Fruit fly (Drosophila melanogaster) whole organism, embryonic: Measurements from ENCODE around the gene CG32032.

ENCODE experiments used
- Atf6 ChIP-seq: fragments of 200-800 bp; sonication (Bioruptor generic); IDR thresholded peaks from 2 replicates; pipeline ENCODE4 v1.3.6; 2022; ENCODE audit warnings: missing biosample characterization, missing genetic modification characterization
- CG1024 ChIP-seq: fragments of 200-800 bp; sonication (Bioruptor generic); IDR thresholded peaks from 2 replicates; pipeline ENCODE4 v1.3.6; 2022; ENCODE audit warnings: missing biosample characterization, missing genetic modification characterization
- CG11456 ChIP-seq: fragments of 200-800 bp; sonication (Bioruptor generic); IDR thresholded peaks from 3 replicates; pipeline ENCODE4 v1.3.6; 2022; ENCODE audit warnings: missing biosample characterization, missing genetic modification characterization
- CG12299 ChIP-seq: fragments of 200-800 bp; sonication (Bioruptor generic); optimal IDR thresholded peaks from 2 replicates; lab custom pipeline; 2018; ENCODE audit warnings: missing biosample characterization, mild to moderate bottlenecking, missing genetic modification characterization
- CG12659 ChIP-seq: fragments of 200-800 bp; sonication (Bioruptor generic); optimal IDR thresholded peaks from 3 replicates; lab custom pipeline; 2017; ENCODE audit warnings: mild to moderate bottlenecking, missing biosample characterization, missing genetic modification reagents, missing genetic modification characterization
- CG13123 ChIP-seq: fragments of 200-800 bp; sonication (Bioruptor generic); optimal IDR thresholded peaks from 2 replicates; lab custom pipeline; 2016; ENCODE audit warnings: missing biosample characterization, missing genetic modification characterization
- CG13775 ChIP-seq: fragments of 200-800 bp; sonication (Bioruptor generic); optimal IDR thresholded peaks from 3 replicates; lab custom pipeline; 2017; ENCODE audit warnings: missing biosample characterization, mild to moderate bottlenecking, missing genetic modification characterization
- CG1647 ChIP-seq: fragments of 200-800 bp; sonication (Bioruptor generic); optimal IDR thresholded peaks from 3 replicates; lab custom pipeline; 2016; ENCODE audit warnings: missing biosample characterization, missing genetic modification characterization
- CG17186 ChIP-seq: fragments of 200-800 bp; sonication (Bioruptor generic); optimal IDR thresholded peaks from 3 replicates; lab custom pipeline; 2017; ENCODE audit warnings: missing biosample characterization, missing genetic modification reagents, missing genetic modification characterization
- CG30431 ChIP-seq: fragments of 200-800 bp; sonication (Bioruptor generic); optimal IDR thresholded peaks from 2 replicates; lab custom pipeline; 2017; ENCODE audit warnings: missing biosample characterization, missing genetic modification characterization
- CG33213 ChIP-seq: fragments of 200-800 bp; sonication (Bioruptor generic); optimal IDR thresholded peaks from 3 replicates; lab custom pipeline; 2016; ENCODE audit warnings: missing biosample characterization, missing genetic modification characterization
- CG3838 ChIP-seq: fragments of 200-800 bp; sonication (Bioruptor generic); optimal IDR thresholded peaks from 3 replicates; lab custom pipeline; 2016; ENCODE audit warnings: missing biosample characterization, missing genetic modification characterization
- CG8290 ChIP-seq, 3 experiments: fragments of 200-800 bp; sonication (Bioruptor generic); optimal IDR thresholded peaks; 2 replicates each; lab custom pipeline; 2016 to 2019; ENCODE audit warnings: missing biosample characterization in 3 of 3, missing genetic modification characterization in 3 of 3, mild to moderate bottlenecking in 2 of 3, moderate library complexity in 1 of 3
- CG9215 ChIP-seq: fragments of 200-800 bp; sonication (Bioruptor generic); IDR thresholded peaks from 2 replicates; pipeline ENCODE4 v1.3.6; 2022; ENCODE audit warnings: missing biosample characterization, missing genetic modification characterization
- CG9932 ChIP-seq: fragments of 200-800 bp; sonication (Bioruptor generic); IDR thresholded peaks from 2 replicates; pipeline ENCODE4 v1.3.6; 2022; ENCODE audit warnings: missing biosample characterization, missing genetic modification characterization
- CHES-1-like ChIP-seq: fragments of 200-800 bp; sonication (Bioruptor generic); optimal IDR thresholded peaks from 2 replicates; lab custom pipeline; 2016; ENCODE audit warnings: missing biosample characterization, missing genetic modification characterization
- Doc3 ChIP-seq: fragments of 200-800 bp; sonication (Bioruptor generic); IDR thresholded peaks from 3 replicates; pipeline ENCODE4 v1.3.6; 2022; ENCODE audit warnings: missing biosample characterization, missing genetic modification characterization; ENCODE audit not compliant: partially characterized antibody
- Eip74EF ChIP-seq, 2 experiments: fragments of 200-800 bp in 1 of 2; fragments of >200 bp in 1 of 2; sonication (Bioruptor generic) in 1 of 2; optimal IDR thresholded peaks; 2 replicates each; lab custom pipeline; 2017 to 2019; ENCODE audit warnings: missing biosample characterization in 2 of 2, missing genetic modification characterization in 2 of 2, mild to moderate bottlenecking in 1 of 2, moderate library complexity in 1 of 2
- Ets97D ChIP-seq: fragments of 200-800 bp; sonication (Bioruptor generic); optimal IDR thresholded peaks from 3 replicates; lab custom pipeline; 2016; ENCODE audit warnings: missing biosample characterization, missing genetic modification characterization
- H2.0 ChIP-seq: fragments of 200-800 bp; sonication (Bioruptor generic); IDR thresholded peaks from 2 replicates; pipeline ENCODE4 v1.3.6; 2022; ENCODE audit warnings: missing biosample characterization, missing genetic modification characterization
- Hey ChIP-seq: fragments of 200-800 bp; sonication (Bioruptor generic); optimal IDR thresholded peaks from 3 replicates; lab custom pipeline; 2018; ENCODE audit warnings: missing biosample characterization, mild to moderate bottlenecking, missing genetic modification characterization
- HmgZ ChIP-seq: fragments of 200-800 bp; sonication (Bioruptor generic); optimal IDR thresholded peaks from 2 replicates; lab custom pipeline; 2018; ENCODE audit warnings: missing biosample characterization, mild to moderate bottlenecking, missing genetic modification characterization
- Jarid2 ChIP-seq: fragments of 200-800 bp; sonication (Bioruptor generic); optimal IDR thresholded peaks from 3 replicates; lab custom pipeline; 2017; ENCODE audit warnings: mild to moderate bottlenecking, missing biosample characterization, missing genetic modification reagents, missing genetic modification characterization
- Meics ChIP-seq: fragments of 200-800 bp; sonication (Bioruptor generic); optimal IDR thresholded peaks from 2 replicates; lab custom pipeline; 2017; ENCODE audit warnings: missing biosample characterization, mild to moderate bottlenecking, missing genetic modification characterization
- Mes4 ChIP-seq: fragments of 200-800 bp; sonication (Bioruptor generic); optimal IDR thresholded peaks from 2 replicates; lab custom pipeline; 2016; ENCODE audit warnings: missing biosample characterization, missing genetic modification characterization
- Myb ChIP-seq: fragments of 200-800 bp; sonication (Bioruptor generic); optimal IDR thresholded peaks from 2 replicates; lab custom pipeline; 2016; ENCODE audit warnings: missing biosample characterization, missing genetic modification characterization
- NC2β ChIP-seq: fragments of 200-800 bp; sonication (Bioruptor generic); optimal IDR thresholded peaks from 2 replicates; lab custom pipeline; 2016; ENCODE audit warnings: missing biosample characterization, missing genetic modification characterization
- Neu2 ChIP-seq: fragments of 200-800 bp; sonication (Bioruptor generic); optimal IDR thresholded peaks from 3 replicates; lab custom pipeline; 2016; ENCODE audit warnings: missing biosample characterization, missing genetic modification characterization, borderline replicate concordance
- Ravus ChIP-seq: fragments of 200-800 bp; sonication (Bioruptor generic); IDR thresholded peaks from 2 replicates; pipeline ENCODE4 v1.3.6; 2022; ENCODE audit warnings: missing biosample characterization, missing genetic modification characterization
- Spps ChIP-seq: fragments of 200-800 bp; sonication (Bioruptor generic); optimal IDR thresholded peaks from 2 replicates; lab custom pipeline; 2018; ENCODE audit warnings: missing biosample characterization, mild to moderate bottlenecking, missing genetic modification characterization
- ara ChIP-seq: fragments of 200-800 bp; sonication (Bioruptor generic); IDR thresholded peaks from 2 replicates; pipeline ENCODE4 v1.3.6; 2022; ENCODE audit warnings: missing biosample characterization, missing genetic modification characterization
- ase ChIP-seq: fragments of 200-800 bp; sonication (Bioruptor generic); IDR thresholded peaks from 3 replicates; pipeline ENCODE4 v1.3.6; 2022; ENCODE audit warnings: missing biosample characterization, missing genetic modification characterization
- bsh ChIP-seq, 2 experiments: fragments of 200-800 bp; sonication (Bioruptor generic); optimal IDR thresholded peaks; 2 replicates each; lab custom pipeline; 2017 to 2018; ENCODE audit warnings: mild to moderate bottlenecking in 2 of 2, missing biosample characterization in 2 of 2, missing genetic modification characterization in 2 of 2, moderate library complexity in 1 of 2
- dati ChIP-seq: fragments of 200-800 bp; sonication (Bioruptor generic); IDR thresholded peaks from 2 replicates; pipeline ENCODE4 v1.3.6; 2022; ENCODE audit warnings: missing biosample characterization, missing genetic modification characterization
- fru ChIP-seq: fragments of >200 bp; optimal IDR thresholded peaks from 2 replicates; lab custom pipeline; 2017
- gcm ChIP-seq: fragments of 200-800 bp; sonication (Bioruptor generic); optimal IDR thresholded peaks from 2 replicates; lab custom pipeline; 2019; ENCODE audit warnings: missing biosample characterization, mild to moderate bottlenecking, missing genetic modification characterization, moderate library complexity
- gsb ChIP-seq: fragments of 200-800 bp; sonication (Bioruptor generic); IDR thresholded peaks from 2 replicates; pipeline ENCODE4 v1.3.6; 2022; ENCODE audit warnings: missing biosample characterization, missing genetic modification characterization
- ham ChIP-seq: fragments of 200-800 bp; sonication (Bioruptor generic); IDR thresholded peaks from 2 replicates; pipeline ENCODE4 v1.3.6; 2022; ENCODE audit warnings: missing biosample characterization, missing genetic modification characterization
- ind ChIP-seq: fragments of 200-800 bp; sonication (Bioruptor generic); optimal IDR thresholded peaks from 3 replicates; lab custom pipeline; 2016; ENCODE audit warnings: missing biosample characterization, missing genetic modification characterization
- jigr1 ChIP-seq: fragments of 200-800 bp; sonication (Bioruptor generic); IDR thresholded peaks from 3 replicates; pipeline ENCODE4 v1.3.6; 2022; ENCODE audit warnings: missing biosample characterization, missing genetic modification characterization
- lab ChIP-seq: fragments of 200-800 bp; sonication (Bioruptor generic); optimal IDR thresholded peaks from 3 replicates; lab custom pipeline; 2017; ENCODE audit warnings: missing biosample characterization, missing genetic modification characterization, mild to moderate bottlenecking, moderate library complexity, missing genetic modification reagents
- lov ChIP-seq, 2 experiments: fragments of 200-800 bp in 1 of 2; fragments of >200 bp in 1 of 2; sonication (Bioruptor generic) in 1 of 2; IDR thresholded peaks in 1 of 2; optimal IDR thresholded peaks in 1 of 2; 2 replicates in 1 of 2; 3 replicates in 1 of 2; pipeline versions ENCODE4 v1.3.6 to Lab custom; 2017 to 2022; ENCODE audit warnings: missing biosample characterization in 1 of 2, missing genetic modification characterization in 1 of 2
- mld ChIP-seq: fragments of 200-800 bp; sonication (Bioruptor generic); IDR thresholded peaks from 3 replicates; pipeline ENCODE4 v1.3.6; 2022; ENCODE audit warnings: missing biosample characterization, missing genetic modification characterization; ENCODE audit not compliant: partially characterized antibody
- otp ChIP-seq: fragments of 200-800 bp; sonication (Bioruptor generic); IDR thresholded peaks from 3 replicates; pipeline ENCODE4, ENCODE4 v1.3.6; 2022; ENCODE audit warnings: missing biosample characterization, missing genetic modification characterization
- pho ChIP-seq: fragments of 200-800 bp; sonication (Bioruptor generic); optimal IDR thresholded peaks from 2 replicates; lab custom pipeline; 2016; ENCODE audit warnings: missing biosample characterization, missing genetic modification characterization
- pnt ChIP-seq: fragments of 200-800 bp; sonication (Bioruptor generic); optimal IDR thresholded peaks from 3 replicates; lab custom pipeline; 2016; ENCODE audit warnings: missing biosample characterization, missing genetic modification characterization
- ranshi ChIP-seq: fragments of 200-800 bp; sonication (Bioruptor generic); IDR thresholded peaks from 2 replicates; pipeline ENCODE4 v1.3.6; 2022; ENCODE audit warnings: missing biosample characterization, missing genetic modification characterization
- repo ChIP-seq: fragments of 200-800 bp; sonication (Bioruptor generic); optimal IDR thresholded peaks from 2 replicates; lab custom pipeline; 2016; ENCODE audit warnings: missing biosample characterization, missing genetic modification characterization
- sug ChIP-seq: fragments of 200-800 bp; optimal IDR thresholded peaks from 2 replicates; lab custom pipeline; 2019; ENCODE audit warnings: missing biosample characterization, mild to moderate bottlenecking, missing genetic modification characterization, moderate library complexity
- tup ChIP-seq: fragments of 200-800 bp; sonication (Bioruptor generic); optimal IDR thresholded peaks from 2 replicates; lab custom pipeline; 2016; ENCODE audit warnings: missing biosample characterization, mild to moderate bottlenecking, missing genetic modification characterization, moderate library complexity
- wdn ChIP-seq: fragments of 200-800 bp; sonication (Bioruptor generic); IDR thresholded peaks from 2 replicates; pipeline ENCODE4 v1.3.6; 2022; ENCODE audit warnings: missing biosample characterization, missing genetic modification characterization

The CG32032 gene

DNA sequence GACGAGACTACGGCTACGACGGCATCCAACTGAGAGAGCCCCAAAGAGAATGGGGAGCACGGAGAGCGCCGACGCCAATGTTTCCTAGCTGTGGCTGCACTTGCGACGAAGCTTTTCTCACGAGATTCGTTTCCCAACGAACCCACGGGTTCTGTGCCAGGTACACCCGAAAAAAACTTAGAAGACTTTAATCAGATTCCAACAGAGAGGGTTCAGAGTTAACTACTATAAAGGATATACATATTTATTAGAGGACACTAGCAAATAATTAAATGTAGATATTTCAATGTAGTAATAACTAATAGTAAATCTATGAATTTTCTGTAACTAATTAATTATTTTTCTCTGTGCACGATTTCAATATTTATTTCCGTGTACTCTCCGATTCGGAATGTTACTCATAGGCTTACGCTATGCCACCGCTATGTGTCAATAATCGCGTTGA lies 26.8 kb upstream of the CG32032 start, which contains the start of gene Argk1 (continued):
- TF ChIP-seq lov (optimal IDR thresholded peaks at IDR 0.05; lab: Kevin White, UChicago) (no peak), lov (GFP tag; IDR thresholded peaks at IDR 0.05; lab: Robert Waterston, UW) (no peak), gsb (GFP tag; lab: Robert Waterston, UW) (no peak), otp (GFP tag; lab: Robert Waterston, UW) (0 out of 3 replicates have a peak, but pooled peaks have one; percentile 22), ranshi (no peak), tup (GFP tag; lab: Kevin White, UChicago) (no peak), ase (GFP tag; lab: Robert Waterston, UW) (0 out of 3 replicates have a peak, but pooled peaks have one; percentile 16), Neu2 (GFP tag; lab: Kevin White, UChicago) (no peak), repo (GFP tag; lab: Kevin White, UChicago) (no peak), pnt (no peak), Hey (tag; lab: Kevin White, UChicago) (no peak), jigr1 (GFP tag; lab: Robert Waterston, UW) (no peak), Spps (no peak), CG11456 (GFP tag; lab: Robert Waterston, UW) (no peak), Atf6 (GFP tag; lab: Robert Waterston, UW) (peak; percentile 77), CG9215 (GFP tag; lab: Robert Waterston, UW) (peak; percentile 68), mld (no peak), Doc3 (no peak), pho (peak; percentile 1), gcm (GFP tag; lab: Kevin White, UChicago) (no peak), wdn (GFP tag; lab: Robert Waterston, UW) (peak; percentile 58), CG1647 (GFP tag; lab: Kevin White, UChicago) (no peak), CG12659 (peak; percentile 74), CG1024 (GFP tag; lab: Robert Waterston, UW) (no peak), CG9932 (GFP tag; lab: Robert Waterston, UW) (peak; percentile 69), lab (GFP tag; lab: Kevin White, UChicago) (peak; percentile 45), bsh (GFP tag; optimal IDR thresholded peaks at IDR 0.05; lab: Kevin White, UChicago) (peak in 1 of 2 experiments; percentile 28), CG8290 (GFP tag; optimal IDR thresholded peaks at IDR 0.05; lab: Kevin White, UChicago) (no peak), CG8290 (tag; optimal IDR thresholded peaks at IDR 0.05; lab: Kevin White, UChicago) (peak in 1 of 2 experiments; percentile 49), CG33213 (no peak), Eip74EF (GFP tag; optimal IDR thresholded peaks at IDR 0.05; lab: Kevin White, UChicago) (peak in 1 of 2 experiments; percentile 43), H2.0 (peak; percentile 38; the same call in 1 of the 2 replicates), CHES-1-like (GFP tag; lab: Kevin White, UChicago) (no peak), CG12299 (tag; lab: Kevin White, UChicago) (no peak), CG30431 (GFP tag; lab: Kevin White, UChicago) (no peak), Jarid2 (no peak), dati (GFP tag; lab: Robert Waterston, UW) (no peak), fru (no peak), Ets97D (GFP tag; lab: Kevin White, UChicago) (no peak), CG17186 (GFP tag; lab: Kevin White, UChicago) (no peak), Meics (GFP tag; lab: Kevin White, UChicago) (peak; percentile 62), HmgZ (peak; percentile 26), sug (tag; lab: Kevin White, UChicago) (peak; percentile 43), ham (GFP tag; lab: Robert Waterston, UW) (no peak), Mes4 (no peak), ara (GFP tag; lab: Robert Waterston, UW) (no peak), Ravus (GFP tag; lab: Robert Waterston, UW) (no peak), ind (GFP tag; lab: Kevin White, UChicago) (no peak), Myb (GFP tag; lab: Kevin White, UChicago) (no peak), CG13775 (GFP tag; lab: Kevin White, UChicago) (peak; percentile 28), NC2β (GFP tag; lab: Kevin White, UChicago) (no peak), CG3838 (GFP tag; lab: Kevin White, UChicago) (no peak), CG13123 (GFP tag; lab: Kevin White, UChicago) (peak; percentile 1)
